Worm (Caenorhabditis elegans) whole organism, mixed stage, embryonic: ENCODE results near the gene T24E12.10.

ENCODE experiments used
- M03D4.4 ChIP-seq: sonication (generic microtip); optimal IDR thresholded peaks from 2 replicates; lab custom pipeline; 2017; ENCODE audit warnings: mild to moderate bottlenecking, missing genetic modification characterization, missing compliant biosample characterization
- bed-3 ChIP-seq: fragments of 200-800 bp; sonication (Bioruptor generic); optimal IDR thresholded peaks from 3 replicates; lab custom pipeline; 2018; ENCODE audit warnings: mild to moderate bottlenecking, missing genetic modification characterization, moderate library complexity, missing compliant biosample characterization
- ceh-39 ChIP-seq: fragments of 150-350 bp; optimal IDR thresholded peaks from 2 replicates; lab custom pipeline; 2014; ENCODE audit warnings: missing biosample characterization, missing genetic modification characterization
- ceh-43 ChIP-seq: fragments of 200-800 bp; sonication (Bioruptor generic); optimal IDR thresholded peaks from 2 replicates; lab custom pipeline; 2018; ENCODE audit warnings: mild to moderate bottlenecking, missing genetic modification characterization, moderate library complexity, missing compliant biosample characterization
- ces-1 ChIP-seq: fragments of 150-350 bp; optimal IDR thresholded peaks from 2 replicates; lab custom pipeline; 2014; ENCODE audit warnings: missing biosample characterization, missing genetic modification reagents, missing genetic modification characterization
- cnd-1 ChIP-seq: fragments of 200-800 bp; sonication (Bioruptor generic); optimal IDR thresholded peaks from 2 replicates; lab custom pipeline; 2018; ENCODE audit warnings: mild to moderate bottlenecking, missing genetic modification characterization, missing compliant biosample characterization
- drap-1 ChIP-seq: fragments of 200-800 bp; sonication (Bioruptor generic); optimal IDR thresholded peaks from 3 replicates; lab custom pipeline; 2018; ENCODE audit warnings: mild to moderate bottlenecking, missing genetic modification characterization, missing compliant biosample characterization
- elt-3 ChIP-seq: fragments of 150-350 bp; optimal IDR thresholded peaks from 2 replicates; lab custom pipeline; 2014; ENCODE audit warnings: missing biosample characterization, missing genetic modification characterization
- flh-1 ChIP-seq: fragments of 200-800 bp; sonication (Bioruptor generic); optimal IDR thresholded peaks from 2 replicates; lab custom pipeline; 2018; ENCODE audit warnings: mild to moderate bottlenecking, missing genetic modification characterization, moderate library complexity, missing compliant biosample characterization
- ham-2 ChIP-seq: fragments of 200-800 bp; sonication (Bioruptor generic); optimal IDR thresholded peaks from 2 replicates; lab custom pipeline; 2018; ENCODE audit warnings: mild to moderate bottlenecking, missing genetic modification characterization, missing compliant biosample characterization
- hlh-1 ChIP-seq: fragments of 150-350 bp; optimal IDR thresholded peaks from 2 replicates; lab custom pipeline; 2014; ENCODE audit warnings: missing biosample characterization, missing genetic modification reagents, missing genetic modification characterization
- lin-13 ChIP-seq: fragments of 150-350 bp; optimal IDR thresholded peaks from 2 replicates; lab custom pipeline; 2014; ENCODE audit warnings: missing biosample characterization, missing genetic modification characterization
- lin-32 ChIP-seq: fragments of 200-800 bp; sonication (Bioruptor generic); optimal IDR thresholded peaks from 2 replicates; lab custom pipeline; 2018; ENCODE audit warnings: mild to moderate bottlenecking, missing genetic modification characterization, missing compliant biosample characterization
- lsy-2 ChIP-seq: fragments of 150-350 bp; optimal IDR thresholded peaks from 2 replicates; lab custom pipeline; 2014; ENCODE audit warnings: missing biosample characterization, missing genetic modification characterization
- mab-5 ChIP-seq: fragments of 150-350 bp; optimal IDR thresholded peaks from 2 replicates; lab custom pipeline; 2014; ENCODE audit warnings: missing biosample characterization, missing genetic modification characterization
- mep-1 ChIP-seq: fragments of 150-350 bp; optimal IDR thresholded peaks from 2 replicates; lab custom pipeline; 2017; ENCODE audit warnings: missing biosample characterization, missing genetic modification reagents, missing genetic modification characterization, inconsistent platforms
- mls-2 ChIP-seq: sonication (generic microtip); optimal IDR thresholded peaks from 2 replicates; lab custom pipeline; 2016; ENCODE audit warnings: mild to moderate bottlenecking, missing genetic modification characterization, moderate library complexity, missing compliant biosample characterization
- nhr-12 ChIP-seq: fragments of 150-350 bp; optimal IDR thresholded peaks from 2 replicates; lab custom pipeline; 2014; ENCODE audit warnings: missing biosample characterization, missing genetic modification characterization
- nhr-2 ChIP-seq: fragments of 150-350 bp; optimal IDR thresholded peaks from 2 replicates; lab custom pipeline; 2014; ENCODE audit warnings: missing biosample characterization, missing genetic modification characterization
- nhr-237 ChIP-seq: fragments of 150-350 bp; optimal IDR thresholded peaks from 2 replicates; lab custom pipeline; 2014; ENCODE audit warnings: missing biosample characterization, missing genetic modification characterization
- nhr-28 ChIP-seq: fragments of 150-350 bp; optimal IDR thresholded peaks from 2 replicates; lab custom pipeline; 2014; ENCODE audit warnings: missing biosample characterization, missing genetic modification characterization
- nhr-76 ChIP-seq: sonication (generic microtip); optimal IDR thresholded peaks from 2 replicates; lab custom pipeline; 2017; ENCODE audit warnings: missing biosample characterization, missing genetic modification characterization
- sem-2 ChIP-seq: fragments of 200-800 bp; sonication (Bioruptor generic); optimal IDR thresholded peaks from 2 replicates; lab custom pipeline; 2018; ENCODE audit warnings: mild to moderate bottlenecking, missing genetic modification characterization, missing compliant biosample characterization
- snpc-4 ChIP-seq: fragments of 150-350 bp; optimal IDR thresholded peaks from 2 replicates; lab custom pipeline; 2014; ENCODE audit warnings: missing biosample characterization, missing genetic modification characterization
- sptf-1 ChIP-seq: sonication (generic microtip); optimal IDR thresholded peaks from 2 replicates; lab custom pipeline; 2017; ENCODE audit warnings: mild to moderate bottlenecking, missing genetic modification characterization, moderate library complexity, missing compliant biosample characterization
- tbx-8 ChIP-seq: fragments of 200-800 bp; sonication (Bioruptor generic); optimal IDR thresholded peaks from 2 replicates; lab custom pipeline; 2018; ENCODE audit warnings: mild to moderate bottlenecking, missing genetic modification characterization, moderate library complexity, missing compliant biosample characterization
- unc-120 ChIP-seq: sonication (generic microtip); optimal IDR thresholded peaks from 2 replicates; lab custom pipeline; 2017; ENCODE audit warnings: missing genetic modification characterization, missing compliant biosample characterization; ENCODE audit not compliant: poor library complexity, severe bottlenecking
- unc-39 ChIP-seq: fragments of 150-350 bp; optimal IDR thresholded peaks from 2 replicates; lab custom pipeline; 2014; ENCODE audit warnings: missing biosample characterization, missing genetic modification characterization
- unc-62 ChIP-seq: fragments of 150-350 bp; optimal IDR thresholded peaks from 2 replicates; lab custom pipeline; 2014; ENCODE audit warnings: missing biosample characterization, missing genetic modification reagents, missing genetic modification characterization
- zip-8 ChIP-seq: fragments of 150-350 bp; optimal IDR thresholded peaks from 2 replicates; lab custom pipeline; 2014; ENCODE audit warnings: missing biosample characterization, missing genetic modification characterization
- ztf-11 ChIP-seq: fragments of 150-350 bp; optimal IDR thresholded peaks from 2 replicates; lab custom pipeline; 2014; ENCODE audit warnings: missing biosample characterization, missing genetic modification characterization

T24E12.10 gene

DNA sequence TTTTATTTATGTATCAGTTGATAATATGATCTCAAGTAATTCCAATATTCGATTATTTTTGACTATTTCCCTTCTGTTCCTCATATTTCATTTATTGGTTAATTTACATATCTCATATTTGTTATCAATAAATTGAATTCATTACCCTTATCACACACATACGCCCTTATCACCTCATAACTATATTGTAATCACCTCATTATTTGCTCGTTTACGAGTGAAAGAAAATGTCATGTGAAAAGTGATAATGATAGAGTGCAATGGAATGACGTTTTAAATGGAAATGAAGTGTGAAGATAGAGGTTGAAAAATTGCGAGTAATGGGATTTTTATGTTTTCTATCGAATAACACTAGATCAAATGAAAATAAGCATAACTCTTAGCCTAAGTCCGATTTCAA, 13.5 kb upstream of the T24E12.10 start:
- no peak for TF ChIP-seq drap-1 (GFP tag; lab: Kevin White, UChicago)
- TF ChIP-seq ceh-39 (tag; lab: Kevin White, UChicago): no peak
- TF ChIP-seq nhr-2 (tag; lab: Kevin White, UChicago): no peak

DNA sequence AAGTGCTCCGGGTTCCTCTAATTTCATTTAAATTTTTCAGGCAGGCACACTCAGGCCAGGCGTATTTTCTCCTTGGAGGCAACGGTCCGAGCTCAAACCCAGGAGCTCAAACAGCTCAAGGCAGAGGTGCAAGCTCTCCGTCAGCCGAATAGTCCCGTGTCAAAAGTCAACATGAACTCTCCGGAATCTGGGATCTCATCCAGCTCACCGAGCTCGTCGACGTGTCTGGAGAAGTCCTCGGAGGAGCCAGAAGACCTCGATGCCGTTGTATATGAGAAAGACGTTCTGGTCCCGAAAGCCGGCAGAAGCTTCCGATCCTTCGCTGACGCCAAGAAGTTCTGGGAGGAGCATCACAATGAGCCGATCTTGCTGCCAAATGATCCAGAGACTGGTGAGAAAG, 12.7 kb upstream of the T24E12.10 start:
- TF ChIP-seq nhr-237 (no peak), ztf-11 (tag; lab: Kevin White, UChicago) (no peak), drap-1 (GFP tag; lab: Kevin White, UChicago) (no peak), zip-8 (tag; lab: Kevin White, UChicago) (no peak), mls-2 (no peak), nhr-28 (tag; lab: Kevin White, UChicago) (no peak), cnd-1 (tag; lab: Kevin White, UChicago) (no peak), ces-1 (GFP tag; lab: Kevin White, UChicago) (no peak), hlh-1 (tag; lab: Kevin White, UChicago) (no peak), mep-1 (tag; lab: Kevin White, UChicago) (no peak), nhr-2 (tag; lab: Kevin White, UChicago) (no peak), mab-5 (tag; lab: Kevin White, UChicago) (no peak)

DNA sequence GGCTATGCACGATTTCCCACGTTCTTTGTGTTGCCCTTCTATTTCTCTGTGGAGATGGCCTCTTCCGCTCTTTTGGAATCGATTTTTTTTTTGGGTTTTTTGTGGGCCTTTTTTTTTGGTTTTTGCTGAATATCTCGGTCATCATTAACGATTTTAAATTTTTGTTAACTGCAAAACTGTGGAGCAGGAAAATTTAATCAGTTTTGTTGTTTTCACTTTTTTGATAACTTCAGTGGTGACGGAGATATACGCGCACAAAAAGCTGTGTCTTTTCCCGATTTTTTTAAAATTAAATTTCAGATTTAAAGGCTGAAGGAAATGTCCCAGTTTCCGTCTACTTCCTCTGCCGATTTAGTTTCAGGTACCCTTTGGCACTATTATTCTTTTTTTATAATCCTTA, 12.2 kb upstream of the T24E12.10 start, which contains the start of gene T24E12.1:
T24E12.1 (plus strand) TSS at position 301 of the 400 bp plus-strand sequence.
- no peak for TF ChIP-seq sptf-1 (tag; lab: Kevin White, UChicago)
- TF ChIP-seq ceh-43: no peak
- TF ChIP-seq ham-2 (GFP tag; lab: Kevin White, UChicago): no peak
- no peak for TF ChIP-seq M03D4.4 (tag; lab: Kevin White, UChicago)
- TF ChIP-seq unc-120 (tag; lab: Kevin White, UChicago): no peak
- no peak for TF ChIP-seq mab-5 (tag; lab: Kevin White, UChicago)
- TF ChIP-seq drap-1 (GFP tag; lab: Kevin White, UChicago): no peak
- no peak for TF ChIP-seq ces-1 (GFP tag; lab: Kevin White, UChicago)
- no peak for TF ChIP-seq nhr-28 (tag; lab: Kevin White, UChicago)
- no peak for TF ChIP-seq unc-62 (GFP tag; lab: Kevin White, UChicago)
- no peak for TF ChIP-seq nhr-237
- TF ChIP-seq ceh-39 (tag; lab: Kevin White, UChicago): no peak
- no peak for TF ChIP-seq snpc-4 (tag; lab: Kevin White, UChicago)
- TF ChIP-seq bed-3 (GFP tag; lab: Kevin White, UChicago): no peak
- no peak for TF ChIP-seq flh-1 (GFP tag; lab: Kevin White, UChicago)
- no peak for TF ChIP-seq sem-2 (GFP tag; lab: Kevin White, UChicago)
- TF ChIP-seq lin-13 (tag; lab: Kevin White, UChicago): no peak

DNA sequence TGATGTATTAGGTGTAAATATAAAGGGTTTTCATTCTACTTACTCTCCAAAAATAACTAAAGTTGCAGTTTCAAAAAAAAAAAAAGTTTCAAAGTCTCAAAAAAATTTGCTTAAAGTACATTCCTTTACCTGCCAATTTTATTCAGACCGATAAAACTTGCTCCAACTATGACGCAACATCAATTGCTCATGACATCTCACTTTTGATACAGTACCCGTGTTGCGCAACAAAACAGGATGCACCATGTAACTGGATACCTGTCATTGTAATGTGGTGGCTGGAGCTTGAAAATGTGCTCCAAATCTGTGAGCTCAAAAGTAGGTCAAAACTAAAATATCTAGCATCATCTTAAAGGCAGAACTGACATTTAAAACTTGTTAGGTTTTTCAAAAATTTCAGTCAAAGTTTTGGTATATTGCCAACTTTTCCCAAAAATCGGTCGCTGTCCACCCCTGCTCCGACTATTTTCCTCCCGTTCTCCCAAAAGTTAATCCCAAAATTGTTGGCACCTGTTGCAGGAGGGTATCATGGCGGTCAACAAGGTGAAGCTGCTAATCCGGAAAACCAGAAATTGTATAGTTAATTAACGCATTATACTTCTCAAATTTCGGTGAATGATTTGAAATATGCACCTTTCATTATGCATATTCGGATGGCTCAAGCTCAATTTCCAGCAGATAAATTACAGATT, 9.4 kb upstream of the T24E12.10 start, which contains the start of gene T24E12.2:
T24E12.2 (plus strand) TSS at position 642 of the 692 bp plus-strand sequence.
- no peak for TF ChIP-seq unc-39 (tag; lab: Kevin White, UChicago)
- TF ChIP-seq nhr-237: no peak
- TF ChIP-seq unc-120 (tag; lab: Kevin White, UChicago): no peak
- no peak for TF ChIP-seq sptf-1 (tag; lab: Kevin White, UChicago)
- no peak for TF ChIP-seq hlh-1 (tag; lab: Kevin White, UChicago)
- peak; percentile 99 for TF ChIP-seq zip-8 (tag; lab: Kevin White, UChicago)

DNA sequence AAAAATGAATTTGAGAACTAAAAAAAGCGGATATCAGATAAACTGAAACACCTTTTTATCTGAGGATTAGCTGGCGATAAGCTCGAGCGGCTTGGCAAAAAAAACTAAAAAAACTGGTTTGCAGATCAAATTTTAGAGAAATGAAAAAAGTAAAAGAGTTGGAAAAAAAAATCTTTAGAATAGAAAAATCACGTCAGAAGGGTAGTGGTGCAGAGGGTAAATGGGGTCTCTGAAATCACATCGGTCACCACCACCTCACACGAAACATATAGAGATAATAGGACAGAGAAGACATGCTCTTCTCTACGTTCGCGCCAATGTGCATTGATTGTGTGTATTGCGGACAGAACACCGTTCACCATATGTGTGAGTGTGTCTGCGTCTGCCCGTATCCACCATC, 8.2 kb upstream of the T24E12.10 start:
- TF ChIP-seq nhr-12 (tag; lab: Kevin White, UChicago) (no peak), nhr-2 (tag; lab: Kevin White, UChicago) (no peak), lsy-2 (tag; lab: Kevin White, UChicago) (no peak), ztf-11 (tag; lab: Kevin White, UChicago) (no peak), M03D4.4 (tag; lab: Kevin White, UChicago) (no peak), sptf-1 (tag; lab: Kevin White, UChicago) (no peak), mab-5 (tag; lab: Kevin White, UChicago) (no peak), drap-1 (GFP tag; lab: Kevin White, UChicago) (no peak), unc-39 (tag; lab: Kevin White, UChicago) (no peak), nhr-237 (no peak), ceh-39 (tag; lab: Kevin White, UChicago) (no peak), elt-3 (tag; lab: Kevin White, UChicago) (no peak), tbx-8 (GFP tag; lab: Kevin White, UChicago) (no peak), cnd-1 (tag; lab: Kevin White, UChicago) (no peak), nhr-76 (tag; lab: Kevin White, UChicago) (no peak), lin-32 (GFP tag; lab: Kevin White, UChicago) (no peak), flh-1 (GFP tag; lab: Kevin White, UChicago) (no peak)
